Worm (Caenorhabditis elegans) whole organism, early embryonic: ENCODE measurements around the gene srh-137.

Experiments
- B0310.2 ChIP-seq: sonication (generic microtip); optimal IDR thresholded peaks from 2 replicates; lab custom pipeline; 2016; ENCODE audit warnings: mild to moderate bottlenecking, missing genetic modification characterization, missing compliant biosample characterization
- F13C5.2 ChIP-seq: sonication (generic microtip); optimal IDR thresholded peaks from 2 replicates; lab custom pipeline; 2017; ENCODE audit warnings: mild to moderate bottlenecking, missing genetic modification characterization, inconsistent platforms, missing compliant biosample characterization
- ama-1 ChIP-seq: fragments of 150-350 bp; optimal IDR thresholded peaks from 2 replicates; lab custom pipeline; 2014
- ceh-13 ChIP-seq: fragments of 200-800 bp; sonication (Bioruptor generic); optimal IDR thresholded peaks from 2 replicates; lab custom pipeline; 2018; ENCODE audit warnings: mild to moderate bottlenecking, missing genetic modification characterization, missing compliant biosample characterization
- hmbx-1 ChIP-seq: sonication (generic microtip); optimal IDR thresholded peaks from 2 replicates; lab custom pipeline; 2016; ENCODE audit warnings: mild to moderate bottlenecking, missing genetic modification characterization, missing compliant biosample characterization
- hmg-4 ChIP-seq: fragments of 200-800 bp; sonication (Bioruptor generic); optimal IDR thresholded peaks from 2 replicates; lab custom pipeline; 2018; ENCODE audit warnings: mild to moderate bottlenecking, missing genetic modification characterization, missing compliant biosample characterization
- hnd-1 ChIP-seq: sonication (generic microtip); optimal IDR thresholded peaks from 2 replicates; lab custom pipeline; 2016; ENCODE audit warnings: missing genetic modification characterization, missing compliant biosample characterization
- pes-1 ChIP-seq: fragments of 200-800 bp; sonication (Bioruptor generic); IDR thresholded peaks from 2 replicates; pipeline ENCODE4 v1.3.6; 2022; ENCODE audit warnings: missing genetic modification reagents, missing genetic modification characterization, missing compliant biosample characterization
- scrt-1 ChIP-seq: fragments of 200-800 bp; sonication (Bioruptor generic); IDR thresholded peaks from 2 replicates; pipeline ENCODE4 v1.3.6; 2022; ENCODE audit warnings: missing genetic modification characterization, missing compliant biosample characterization
- tbx-11 ChIP-seq: fragments of 200-800 bp; sonication (Bioruptor generic); IDR thresholded peaks from 2 replicates; pipeline ENCODE4 v1.3.6; 2022; ENCODE audit warnings: missing genetic modification characterization, missing compliant biosample characterization
- tbx-37 ChIP-seq: fragments of 200-800 bp; sonication (Bioruptor generic); conservative IDR thresholded peaks from 2 replicates; pipeline ENCODE4 v1.3.6; 2022; ENCODE audit warnings: missing genetic modification reagents, missing genetic modification characterization, missing compliant biosample characterization

ce11 chrV:16687227-16687626 lies 29.2 kb downstream of the srh-137 start, which contains the start of gene srz-102:
- TF ChIP-seq hmbx-1 (tag; lab: Kevin White, UChicago) = no peak
- no peak for TF ChIP-seq tbx-37 (GFP tag; lab: Robert Waterston, UW)
- TF ChIP-seq ceh-13 (GFP tag; lab: Kevin White, UChicago) = no peak
- TF ChIP-seq F13C5.2 = no peak
- TF ChIP-seq B0310.2 (tag; lab: Kevin White, UChicago) = no peak
- no peak for TF ChIP-seq hnd-1 (tag; lab: Kevin White, UChicago)
- TF ChIP-seq scrt-1 (GFP tag; lab: Robert Waterston, UW) = no peak
- TF ChIP-seq ama-1 = no peak
- no peak for TF ChIP-seq tbx-11 (GFP tag; lab: Robert Waterston, UW)
- TF ChIP-seq hmg-4 (GFP tag; lab: Kevin White, UChicago) = no peak
- no peak for TF ChIP-seq pes-1 (GFP tag; lab: Robert Waterston, UW)
